Worm (Caenorhabditis elegans): ENCODE results near the gene gtap-1.

Gene gtap-1

ce11 chrII:5873564-5874070 lies 40.6 kb upstream of the gtap-1 start, which contains the start of gene tex-2:
Gene tex-2 (minus strand): TSS chrII:5873614.
- TF ChIP-seq dmd-8 (GFP tag; IDR thresholded peaks at IDR 0.05) (no peak), pha-4 (GFP tag; IDR thresholded peaks at IDR 0.05) (no peak), pha-4 (tag; optimal IDR thresholded peaks at IDR 0.05) (no peak), nhr-41 (GFP tag; IDR thresholded peaks at IDR 0.05) (no peak), lir-3 (tag; optimal IDR thresholded peaks at IDR 0.05) (no peak), jun-1 (tag; optimal IDR thresholded peaks at IDR 0.05) (no peak), dve-1 (tag; optimal IDR thresholded peaks at IDR 0.05; ENCODE audit: insufficient read depth) (peak; percentile 86), mes-2 (tag; optimal IDR thresholded peaks at IDR 0.05; ENCODE audit: poor library complexity, severe bottlenecking) (peak; percentile 71), unc-130 (GFP tag; optimal IDR thresholded peaks at IDR 0.05) (peak; percentile 49), spr-1 (tag; optimal IDR thresholded peaks at IDR 0.05) (no peak), nhr-6 (tag; optimal IDR thresholded peaks at IDR 0.05) (no peak), egl-43 (GFP tag; IDR thresholded peaks at IDR 0.05) (no peak), ceh-20 (GFP tag; IDR thresholded peaks at IDR 0.05) (no peak), dmd-6 (GFP tag; IDR thresholded peaks at IDR 0.05) (peak; percentile 79), lin-13 (GFP tag; optimal IDR thresholded peaks at IDR 0.05) (peak; percentile 10), nhr-10 (tag; optimal IDR thresholded peaks at IDR 0.05) (no peak), lin-29 (GFP tag; IDR thresholded peaks at IDR 0.05) (no peak), T20F7.1 (GFP tag; optimal IDR thresholded peaks at IDR 0.05) (peak; percentile 68), duxl-1 (tag; optimal IDR thresholded peaks at IDR 0.05; ENCODE audit: poor library complexity) (no peak), set-16 (GFP tag; IDR thresholded peaks at IDR 0.05) (no peak), aha-1 (tag) (no peak), skn-1 (tag; optimal IDR thresholded peaks at IDR 0.05) (no peak), F10B5.3 (tag; optimal IDR thresholded peaks at IDR 0.05) (no peak), ZK337.2 (GFP tag; IDR thresholded peaks at IDR 0.05) (no peak), egl-27 (tag; optimal IDR thresholded peaks at IDR 0.05) (no peak), F26F4.8 (GFP tag; conservative IDR thresholded peaks at IDR 0.05) (no peak), D1046.2 (GFP tag; IDR thresholded peaks at IDR 0.05) (no peak), hif-1 (tag; optimal IDR thresholded peaks at IDR 0.05) (peak in 1 of 2 experiments; percentile 14), Y48G9A.11 (GFP tag; IDR thresholded peaks at IDR 0.05) (no peak), pqm-1 (tag; optimal IDR thresholded peaks at IDR 0.05) (peak; percentile 26), fkh-10 (GFP tag; optimal IDR thresholded peaks at IDR 0.05) (peak; percentile 43), ceh-44 (GFP tag; IDR thresholded peaks at IDR 0.05) (no peak), daf-16 (GFP tag; optimal IDR thresholded peaks at IDR 0.05) (no peak), daf-16 (tag; optimal IDR thresholded peaks at IDR 0.05) (peak; percentile 64), mdt-29 (GFP tag; IDR thresholded peaks at IDR 0.05) (no peak), rbr-2 (tag; optimal IDR thresholded peaks at IDR 0.05) (no peak), mdl-1 (tag; optimal IDR thresholded peaks at IDR 0.05) (peak in 1 of 2 experiments; percentile 24), hmg-1.1 (GFP tag; IDR thresholded peaks at IDR 0.05) (0 out of 2 replicates have a peak, but pooled peaks have one; percentile 8), daf-19 (GFP tag; conservative IDR thresholded peaks at IDR 0.05) (no peak), attf-4 (tag; optimal IDR thresholded peaks at IDR 0.05) (no peak), tag-97 (GFP tag; IDR thresholded peaks at IDR 0.05) (no peak), F37D6.2 (tag; optimal IDR thresholded peaks at IDR 0.05) (peak; percentile 17), unc-39 (tag; optimal IDR thresholded peaks at IDR 0.05) (no peak), lin-15B (tag; optimal IDR thresholded peaks at IDR 0.05) (no peak), fos-1 (tag; optimal IDR thresholded peaks at IDR 0.05) (no peak), Y75B8A.6 (GFP tag; IDR thresholded peaks at IDR 0.05) (no peak), lsy-2 (tag; optimal IDR thresholded peaks at IDR 0.05) (peak in 1 of 2 experiments; percentile 30), spr-3 (GFP tag; optimal IDR thresholded peaks at IDR 0.05) (no peak), mxl-2 (GFP tag; conservative IDR thresholded peaks at IDR 0.05) (no peak), nhr-28 (tag; optimal IDR thresholded peaks at IDR 0.05) (peak; percentile 90), nhr-42 (GFP tag; IDR thresholded peaks at IDR 0.05) (no peak), php-3 (GFP tag; IDR thresholded peaks at IDR 0.05) (no peak)
